Worm (Caenorhabditis elegans) whole organism, mixed stage, embryonic: ENCODE data around the gene pacs-1.

Experiments
- M03D4.4 ChIP-seq: sonication (generic microtip); optimal IDR thresholded peaks from 2 replicates; lab custom pipeline; 2017; ENCODE audit warnings: mild to moderate bottlenecking, missing genetic modification characterization, missing compliant biosample characterization
- bed-3 ChIP-seq: fragments of 200-800 bp; sonication (Bioruptor generic); optimal IDR thresholded peaks from 3 replicates; lab custom pipeline; 2018; ENCODE audit warnings: mild to moderate bottlenecking, missing genetic modification characterization, moderate library complexity, missing compliant biosample characterization
- blmp-1 ChIP-seq: fragments of 150-350 bp; optimal IDR thresholded peaks from 2 replicates; lab custom pipeline; 2014; ENCODE audit warnings: missing biosample characterization, missing genetic modification characterization
- ceh-39 ChIP-seq: fragments of 150-350 bp; optimal IDR thresholded peaks from 2 replicates; lab custom pipeline; 2014; ENCODE audit warnings: missing biosample characterization, missing genetic modification characterization
- ceh-43 ChIP-seq: fragments of 200-800 bp; sonication (Bioruptor generic); optimal IDR thresholded peaks from 2 replicates; lab custom pipeline; 2018; ENCODE audit warnings: mild to moderate bottlenecking, missing genetic modification characterization, moderate library complexity, missing compliant biosample characterization
- ceh-83 ChIP-seq: fragments of 200-800 bp; sonication (Bioruptor generic); optimal IDR thresholded peaks from 2 replicates; lab custom pipeline; 2018; ENCODE audit warnings: mild to moderate bottlenecking, missing genetic modification characterization, missing compliant biosample characterization
- ces-1 ChIP-seq: fragments of 150-350 bp; optimal IDR thresholded peaks from 2 replicates; lab custom pipeline; 2014; ENCODE audit warnings: missing biosample characterization, missing genetic modification reagents, missing genetic modification characterization
- cnd-1 ChIP-seq: fragments of 200-800 bp; sonication (Bioruptor generic); optimal IDR thresholded peaks from 2 replicates; lab custom pipeline; 2018; ENCODE audit warnings: mild to moderate bottlenecking, missing genetic modification characterization, missing compliant biosample characterization
- drap-1 ChIP-seq: fragments of 200-800 bp; sonication (Bioruptor generic); optimal IDR thresholded peaks from 3 replicates; lab custom pipeline; 2018; ENCODE audit warnings: mild to moderate bottlenecking, missing genetic modification characterization, missing compliant biosample characterization
- elt-1 ChIP-seq: sonication (generic microtip); optimal IDR thresholded peaks from 2 replicates; lab custom pipeline; 2017; ENCODE audit warnings: missing genetic modification characterization, mild to moderate bottlenecking, missing compliant biosample characterization, antibody characterized with exemption, moderate library complexity, borderline replicate concordance; ENCODE audit not compliant: insufficient read depth
- ham-2 ChIP-seq: fragments of 200-800 bp; sonication (Bioruptor generic); optimal IDR thresholded peaks from 2 replicates; lab custom pipeline; 2018; ENCODE audit warnings: mild to moderate bottlenecking, missing genetic modification characterization, missing compliant biosample characterization
- hlh-1 ChIP-seq: fragments of 150-350 bp; optimal IDR thresholded peaks from 2 replicates; lab custom pipeline; 2014; ENCODE audit warnings: missing biosample characterization, missing genetic modification reagents, missing genetic modification characterization
- lin-13 ChIP-seq: fragments of 150-350 bp; optimal IDR thresholded peaks from 2 replicates; lab custom pipeline; 2014; ENCODE audit warnings: missing biosample characterization, missing genetic modification characterization
- lin-32 ChIP-seq: fragments of 200-800 bp; sonication (Bioruptor generic); optimal IDR thresholded peaks from 2 replicates; lab custom pipeline; 2018; ENCODE audit warnings: mild to moderate bottlenecking, missing genetic modification characterization, missing compliant biosample characterization
- lsy-2 ChIP-seq: fragments of 150-350 bp; optimal IDR thresholded peaks from 2 replicates; lab custom pipeline; 2014; ENCODE audit warnings: missing biosample characterization, missing genetic modification characterization
- mep-1 ChIP-seq: fragments of 150-350 bp; optimal IDR thresholded peaks from 2 replicates; lab custom pipeline; 2017; ENCODE audit warnings: missing biosample characterization, missing genetic modification reagents, missing genetic modification characterization, inconsistent platforms
- mls-2 ChIP-seq: sonication (generic microtip); optimal IDR thresholded peaks from 2 replicates; lab custom pipeline; 2016; ENCODE audit warnings: mild to moderate bottlenecking, missing genetic modification characterization, moderate library complexity, missing compliant biosample characterization
- nhr-12 ChIP-seq: fragments of 150-350 bp; optimal IDR thresholded peaks from 2 replicates; lab custom pipeline; 2014; ENCODE audit warnings: missing biosample characterization, missing genetic modification characterization
- nhr-237 ChIP-seq: fragments of 150-350 bp; optimal IDR thresholded peaks from 2 replicates; lab custom pipeline; 2014; ENCODE audit warnings: missing biosample characterization, missing genetic modification characterization
- nhr-28 ChIP-seq: fragments of 150-350 bp; optimal IDR thresholded peaks from 2 replicates; lab custom pipeline; 2014; ENCODE audit warnings: missing biosample characterization, missing genetic modification characterization
- nhr-76 ChIP-seq: sonication (generic microtip); optimal IDR thresholded peaks from 2 replicates; lab custom pipeline; 2017; ENCODE audit warnings: missing biosample characterization, missing genetic modification characterization
- pha-4 ChIP-seq: fragments of 150-350 bp; optimal IDR thresholded peaks from 2 replicates; lab custom pipeline; 2018; ENCODE audit warnings: missing biosample characterization, missing genetic modification reagents, missing genetic modification characterization
- snpc-4 ChIP-seq: fragments of 150-350 bp; optimal IDR thresholded peaks from 2 replicates; lab custom pipeline; 2014; ENCODE audit warnings: missing biosample characterization, missing genetic modification characterization
- sptf-1 ChIP-seq: sonication (generic microtip); optimal IDR thresholded peaks from 2 replicates; lab custom pipeline; 2017; ENCODE audit warnings: mild to moderate bottlenecking, missing genetic modification characterization, moderate library complexity, missing compliant biosample characterization
- tbx-8 ChIP-seq: fragments of 200-800 bp; sonication (Bioruptor generic); optimal IDR thresholded peaks from 2 replicates; lab custom pipeline; 2018; ENCODE audit warnings: mild to moderate bottlenecking, missing genetic modification characterization, moderate library complexity, missing compliant biosample characterization
- unc-120 ChIP-seq: sonication (generic microtip); optimal IDR thresholded peaks from 2 replicates; lab custom pipeline; 2017; ENCODE audit warnings: missing genetic modification characterization, missing compliant biosample characterization; ENCODE audit not compliant: poor library complexity, severe bottlenecking
- unc-39 ChIP-seq: fragments of 150-350 bp; optimal IDR thresholded peaks from 2 replicates; lab custom pipeline; 2014; ENCODE audit warnings: missing biosample characterization, missing genetic modification characterization
- unc-62 ChIP-seq: fragments of 150-350 bp; optimal IDR thresholded peaks from 2 replicates; lab custom pipeline; 2014; ENCODE audit warnings: missing biosample characterization, missing genetic modification reagents, missing genetic modification characterization
- zip-8 ChIP-seq: fragments of 150-350 bp; optimal IDR thresholded peaks from 2 replicates; lab custom pipeline; 2014; ENCODE audit warnings: missing biosample characterization, missing genetic modification characterization

pacs-1 gene

ce11 chrV:9218214-9218613 lies 1.2 kb upstream of the pacs-1 start:
- no peak for TF ChIP-seq lin-32 (GFP tag; lab: Kevin White, UChicago)
- peak; percentile 6 for TF ChIP-seq elt-1 (tag; lab: Kevin White, UChicago)
- no peak for TF ChIP-seq ceh-39 (tag; lab: Kevin White, UChicago)
- TF ChIP-seq unc-62 (GFP tag; lab: Kevin White, UChicago) = peak; percentile 91

ce11 chrV:9213554-9213953 lies 3.5 kb downstream of the pacs-1 start, which contains the start of gene mdt-27:
Gene mdt-27, minus strand, starts transcription at chrV:9213654.
- TF ChIP-seq cnd-1 (no peak), nhr-76 (tag; lab: Kevin White, UChicago) (no peak), snpc-4 (tag; lab: Kevin White, UChicago) (no peak), lsy-2 (no peak), M03D4.4 (tag; lab: Kevin White, UChicago) (no peak), ceh-39 (tag; lab: Kevin White, UChicago) (no peak), hlh-1 (tag; lab: Kevin White, UChicago) (no peak), nhr-12 (tag; lab: Kevin White, UChicago) (no peak), ham-2 (GFP tag; lab: Kevin White, UChicago) (no peak), pha-4 (tag; lab: Kevin White, UChicago) (no peak), zip-8 (tag; lab: Kevin White, UChicago) (no peak), unc-39 (tag; lab: Kevin White, UChicago) (no peak), ceh-43 (GFP tag; lab: Kevin White, UChicago) (no peak), drap-1 (no peak), mep-1 (tag; lab: Kevin White, UChicago) (no peak), lin-13 (no peak)
- TF ChIP-seq, all 35 proteins: peak for 0

DNA sequence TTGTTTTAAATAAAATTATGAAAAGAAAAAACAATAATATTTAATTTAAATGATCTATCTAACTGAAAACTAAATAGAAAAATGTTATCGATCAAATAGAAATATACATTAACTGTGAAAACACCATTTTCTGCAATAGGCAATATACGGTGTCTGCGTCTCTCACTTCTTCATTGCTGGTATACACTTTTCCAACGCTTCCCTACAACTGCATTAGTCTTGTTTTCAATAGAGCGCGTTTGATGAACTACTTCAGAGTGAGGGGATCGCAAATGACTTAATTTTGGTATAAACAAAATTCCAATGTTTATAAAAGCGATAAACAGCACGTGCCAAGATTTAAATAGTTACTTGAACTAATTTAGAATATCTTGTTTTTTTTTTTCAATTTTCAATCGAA lies 4.6 kb downstream of the pacs-1 start:
- TF ChIP-seq pha-4 (tag; lab: Kevin White, UChicago) = peak; percentile 74
- TF ChIP-seq ces-1 = peak; percentile 98
- no peak for TF ChIP-seq sptf-1 (tag; lab: Kevin White, UChicago)
- TF ChIP-seq drap-1 = no peak
- peak; percentile 40 for TF ChIP-seq ceh-39 (tag; lab: Kevin White, UChicago)
- TF ChIP-seq mls-2 (tag; lab: Kevin White, UChicago) = peak; percentile 27
- TF ChIP-seq zip-8 (tag; lab: Kevin White, UChicago) = no peak
- no peak for TF ChIP-seq ceh-43 (GFP tag; lab: Kevin White, UChicago)
- no peak for TF ChIP-seq nhr-28 (tag; lab: Kevin White, UChicago)
- TF ChIP-seq lsy-2 = peak; percentile 46
- peak; percentile 76 for TF ChIP-seq mep-1 (tag; lab: Kevin White, UChicago)
- TF ChIP-seq ham-2 (GFP tag; lab: Kevin White, UChicago) = no peak
- no peak for TF ChIP-seq M03D4.4 (tag; lab: Kevin White, UChicago)
- TF ChIP-seq unc-120 (tag; lab: Kevin White, UChicago) = peak; percentile 82
- TF ChIP-seq ceh-83 (GFP tag; lab: Kevin White, UChicago) = no peak
- peak; percentile 67 for TF ChIP-seq nhr-237

DNA sequence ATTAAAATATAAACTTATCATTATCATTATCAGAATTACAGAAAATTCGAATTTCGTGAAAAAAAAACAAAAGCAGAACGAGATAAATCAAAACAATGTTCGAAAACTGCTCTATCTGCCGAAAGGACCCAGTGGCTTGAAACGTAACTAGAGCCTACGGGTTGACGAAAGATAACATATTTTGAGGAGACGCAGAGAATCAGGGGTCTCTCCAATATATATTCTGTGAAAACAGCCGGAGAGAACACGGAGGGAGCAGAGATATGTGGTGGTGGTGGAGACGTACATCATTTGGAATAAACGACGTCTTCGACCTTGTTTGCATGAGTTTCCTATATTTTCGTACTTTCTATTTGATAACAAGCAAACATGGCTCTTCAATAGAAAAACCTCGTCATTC lies 8.2 kb downstream of the pacs-1 start:
- TF ChIP-seq ces-1 (peak; percentile 32), bed-3 (GFP tag; lab: Kevin White, UChicago) (no peak)

ce11 chrV:9207377-9207776 lies 9.7 kb downstream of the pacs-1 start, which contains the start of gene inx-10:
Gene inx-10, minus strand, starts transcription at chrV:9207477.
- TF ChIP-seq blmp-1 = no peak
- TF ChIP-seq ces-1 = no peak
- no peak for TF ChIP-seq pha-4 (tag; lab: Kevin White, UChicago)
- no peak for TF ChIP-seq elt-1 (tag; lab: Kevin White, UChicago)
- TF ChIP-seq tbx-8 (GFP tag; lab: Kevin White, UChicago) = no peak
- TF ChIP-seq nhr-28 (tag; lab: Kevin White, UChicago) = no peak
- no peak for TF ChIP-seq M03D4.4 (tag; lab: Kevin White, UChicago)
- TF ChIP-seq lin-13 = no peak
- TF ChIP-seq lsy-2 = no peak
- no peak for TF ChIP-seq nhr-12 (tag; lab: Kevin White, UChicago)
- TF ChIP-seq bed-3 (GFP tag; lab: Kevin White, UChicago) = no peak
- no peak for TF ChIP-seq nhr-237
- no peak for TF ChIP-seq drap-1
- TF ChIP-seq lin-32 (GFP tag; lab: Kevin White, UChicago) = no peak
- TF ChIP-seq, all 35 proteins: peak for 0
